Comparison of ENCODE assay signal across 1 fruit fly cellular context in the genomic region with DNA sequence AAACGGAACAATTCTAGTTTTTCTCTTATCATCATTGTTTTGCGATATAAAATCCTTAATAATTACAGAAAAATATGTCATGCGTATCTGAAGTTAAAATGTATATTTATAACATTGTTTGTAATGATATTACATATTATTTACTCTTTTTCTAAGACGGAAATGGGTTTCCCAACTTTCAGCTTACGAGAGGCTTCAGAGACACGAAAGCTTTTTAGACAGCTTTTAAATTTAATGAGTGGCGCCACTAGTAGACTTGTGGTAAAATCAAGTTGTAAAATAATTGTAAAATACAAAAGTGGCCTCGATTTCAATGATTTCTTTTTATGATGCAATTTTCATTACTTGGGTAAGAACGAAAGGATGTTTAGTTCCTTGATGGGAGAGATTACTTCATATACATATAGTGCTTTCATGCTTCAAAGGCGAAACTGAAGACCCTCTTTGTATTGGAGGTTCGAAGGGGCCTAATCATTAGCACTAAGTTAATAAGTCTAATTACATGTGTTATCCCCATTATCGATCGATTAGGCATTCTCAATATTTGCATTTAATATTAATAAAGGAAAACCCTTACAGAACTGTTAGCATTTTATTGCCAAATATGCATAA.
TF ChIP-seq lines count a peak whose summit lies in the region.

No protein-coding gene starts in this region.

TF ChIP-seq in whole organism, embryonic, 481 proteins besides CTCF, POLR2A, EP300 and RAD21 (continued from another document):
- TF ChIP-seq CG10462 (GFP tag; optimal IDR thresholded peaks at IDR 0.05; lab: Kevin White, UChicago): peak; percentile 39
- peak; percentile 76 for TF ChIP-seq Max (GFP tag; optimal IDR thresholded peaks at IDR 0.05; lab: Kevin White, UChicago)
- TF ChIP-seq yki (optimal IDR thresholded peaks at IDR 0.05; lab: Kevin White, UChicago): no peak
- no peak for TF ChIP-seq CkIIα-i1 (GFP tag; IDR thresholded peaks at IDR 0.05; lab: Robert Waterston, UW)
- peak; percentile 65 for TF ChIP-seq CG9215 (GFP tag; IDR thresholded peaks at IDR 0.05; lab: Robert Waterston, UW)
- peak; percentile 98 for TF ChIP-seq ci (GFP tag; IDR thresholded peaks at IDR 0.05; lab: Robert Waterston, UW)
- peak; percentile 81 for TF ChIP-seq onecut (GFP tag; IDR thresholded peaks at IDR 0.05; lab: Robert Waterston, UW)
- peak; percentile 12 for TF ChIP-seq CG8924 (tag; optimal IDR thresholded peaks at IDR 0.05; lab: Kevin White, UChicago)
- no peak for TF ChIP-seq CG34224 (GFP tag; IDR thresholded peaks at IDR 0.05; lab: Robert Waterston, UW; ENCODE audit: partially characterized antibody)
- TF ChIP-seq CG33213 (GFP tag; optimal IDR thresholded peaks at IDR 0.05; lab: Kevin White, UChicago): peak; percentile 95
- TF ChIP-seq CG9797 (GFP tag; optimal IDR thresholded peaks at IDR 0.05; lab: Kevin White, UChicago): no peak
- TF ChIP-seq CG6813 (GFP tag; optimal IDR thresholded peaks at IDR 0.05; lab: Kevin White, UChicago): peak; percentile 89
- peak in 1 of 2 experiments; percentile 36 for TF ChIP-seq crp (GFP tag; optimal IDR thresholded peaks at IDR 0.05; lab: Kevin White, UChicago)
- TF ChIP-seq mld (GFP tag; IDR thresholded peaks at IDR 0.05; lab: Robert Waterston, UW; ENCODE audit: partially characterized antibody): no peak
- TF ChIP-seq zfh1 (GFP tag; IDR thresholded peaks at IDR 0.05; lab: Robert Waterston, UW): peak; percentile 89
- peak; percentile 93 for TF ChIP-seq Fer1 (GFP tag; optimal IDR thresholded peaks at IDR 0.05; lab: Kevin White, UChicago)
- peak; percentile 48 for TF ChIP-seq ems (GFP tag; optimal IDR thresholded peaks at IDR 0.05; lab: Kevin White, UChicago)
